Worm (Caenorhabditis elegans): Measurements from ENCODE around the gene fbxa-184.

DNA sequence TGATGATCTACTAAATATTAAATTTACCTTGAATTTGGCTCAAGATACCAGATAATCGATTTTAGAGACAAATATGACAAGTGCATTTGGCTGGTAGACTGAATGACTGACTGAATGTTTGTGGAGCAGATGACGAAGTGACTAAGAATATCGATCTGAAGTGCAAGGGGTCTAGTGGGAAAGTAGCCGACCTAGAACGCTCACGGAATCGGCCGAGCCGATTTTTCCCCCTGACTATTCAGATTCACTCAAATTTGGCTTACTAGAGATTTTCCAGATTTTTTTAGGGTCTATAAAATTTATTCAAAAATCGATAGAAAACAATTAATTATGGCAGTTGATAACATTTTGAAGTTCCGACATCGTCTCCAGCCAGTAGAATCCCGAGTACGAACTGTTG lies 15.5 kb upstream of the fbxa-184 start, which contains the start of gene fbxc-26:
- TF ChIP-seq mcd-1 (GFP tag; IDR thresholded peaks at IDR 0.05), result no peak
- TF ChIP-seq ama-1 (optimal IDR thresholded peaks at IDR 0.05), result no peak
- no peak for TF ChIP-seq ama-1 (GFP tag; optimal IDR thresholded peaks at IDR 0.05)
- no peak for TF ChIP-seq rpc-1 (optimal IDR thresholded peaks at IDR 0.05)
- TF ChIP-seq rpc-1 (tag; optimal IDR thresholded peaks at IDR 0.05), result no peak
- TF ChIP-seq Y79H2A.3 (GFP tag; conservative IDR thresholded peaks at IDR 0.05), result no peak

Measured in whole organism, young adult.